Worm (Caenorhabditis elegans) whole organism, L1 larva: ENCODE measurements around the gene eif-2Bdelta.

Experiments used
- aha-1 ChIP-seq: fragments of 150-350 bp; optimal IDR thresholded peaks from 2 replicates; lab custom pipeline; 2014; ENCODE audit warnings: missing biosample characterization, missing genetic modification characterization
- blmp-1 ChIP-seq: fragments of 150-350 bp; optimal IDR thresholded peaks from 2 replicates; lab custom pipeline; 2014; ENCODE audit warnings: missing biosample characterization, missing genetic modification characterization
- ces-1 ChIP-seq: fragments of 150-350 bp; optimal IDR thresholded peaks from 2 replicates; lab custom pipeline; 2014; ENCODE audit warnings: missing biosample characterization, missing genetic modification reagents, missing genetic modification characterization
- dsc-1 ChIP-seq: sonication (generic microtip); optimal IDR thresholded peaks from 2 replicates; lab custom pipeline; 2016; ENCODE audit warnings: mild to moderate bottlenecking, missing genetic modification characterization, missing compliant biosample characterization
- efl-1 ChIP-seq, 4 experiments: fragments of 150-350 bp; optimal IDR thresholded peaks in 3 of 4; peaks in 1 of 4; 1 replicate in 1 of 4; 2 replicates in 3 of 4; lab custom pipeline; 2014; ENCODE audit warnings: missing biosample characterization in 2 of 4, missing genetic modification characterization in 2 of 4, missing genetic modification reagents in 2 of 4
- egl-27 ChIP-seq, 2 experiments: fragments of 150-350 bp in 1 of 2; sonication (generic microtip); optimal IDR thresholded peaks; 3 replicates each; lab custom pipeline; 2017 to 2018; ENCODE audit warnings: missing biosample characterization in 2 of 2, missing genetic modification characterization in 2 of 2, missing genetic modification reagents in 2 of 2
- elt-2 ChIP-seq: sonication (generic microtip); optimal IDR thresholded peaks from 2 replicates; lab custom pipeline; 2016; ENCODE audit warnings: missing genetic modification characterization, mild to moderate bottlenecking, inconsistent platforms, missing compliant biosample characterization, missing genetic modification reagents
- elt-3 ChIP-seq, 6 experiments: fragments of 150-350 bp in 1 of 6; sonication (generic microtip); optimal IDR thresholded peaks; 2 replicates each; lab custom pipeline; 2017 to 2018; ENCODE audit warnings: missing biosample characterization in 6 of 6, missing genetic modification characterization in 6 of 6, inconsistent platforms in 1 of 6
- fkh-10 ChIP-seq: sonication (generic microtip); optimal IDR thresholded peaks from 2 replicates; lab custom pipeline; 2017; ENCODE audit warnings: missing biosample characterization, missing genetic modification reagents, missing genetic modification characterization
- fkh-4 ChIP-seq: sonication (generic microtip); optimal IDR thresholded peaks from 2 replicates; lab custom pipeline; 2016; ENCODE audit warnings: missing compliant biosample characterization, missing genetic modification characterization, borderline replicate concordance
- fkh-8 ChIP-seq: sonication (generic microtip); optimal IDR thresholded peaks from 2 replicates; lab custom pipeline; 2016; ENCODE audit warnings: mild to moderate bottlenecking, missing genetic modification characterization, missing compliant biosample characterization
- fos-1 ChIP-seq: fragments of 150-350 bp; optimal IDR thresholded peaks from 2 replicates; lab custom pipeline; 2014; ENCODE audit warnings: missing biosample characterization, missing genetic modification characterization
- hlh-17 ChIP-seq: fragments of 200-800 bp; sonication (Bioruptor generic); optimal IDR thresholded peaks from 2 replicates; lab custom pipeline; 2018; ENCODE audit warnings: missing genetic modification characterization, mild to moderate bottlenecking, missing compliant biosample characterization, moderate library complexity, borderline replicate concordance
- hpl-2 ChIP-seq: fragments of 150-350 bp; optimal IDR thresholded peaks from 2 replicates; lab custom pipeline; 2014; ENCODE audit warnings: missing biosample characterization, missing genetic modification reagents, missing genetic modification characterization
- isw-1 ChIP-seq: fragments of 200-800 bp; sonication (Bioruptor generic); IDR thresholded peaks from 2 replicates; pipeline ENCODE4 v1.3.6; 2022; ENCODE audit warnings: missing genetic modification characterization, missing compliant biosample characterization
- jun-1 ChIP-seq: fragments of 150-350 bp; optimal IDR thresholded peaks from 2 replicates; lab custom pipeline; 2014; ENCODE audit warnings: missing biosample characterization, missing genetic modification reagents, missing genetic modification characterization
- lin-14 ChIP-seq: fragments of 200-800 bp; sonication (Bioruptor generic); optimal IDR thresholded peaks from 2 replicates; lab custom pipeline; 2018; ENCODE audit warnings: mild to moderate bottlenecking, missing genetic modification characterization, moderate library complexity, missing compliant biosample characterization
- lin-35 ChIP-seq, 2 experiments: fragments of 150-350 bp; optimal IDR thresholded peaks; 2 replicates each; lab custom pipeline; 2014; ENCODE audit warnings: missing biosample characterization in 2 of 2, missing genetic modification characterization in 2 of 2, missing genetic modification reagents in 2 of 2
- lir-3 ChIP-seq: sonication (generic microtip); optimal IDR thresholded peaks from 2 replicates; lab custom pipeline; 2016; ENCODE audit warnings: mild to moderate bottlenecking, missing genetic modification characterization, moderate library complexity, missing compliant biosample characterization; ENCODE audit not compliant: poor library complexity
- mab-9 ChIP-seq: fragments of 200-800 bp; sonication (Bioruptor generic); IDR thresholded peaks from 2 replicates; pipeline ENCODE4 v1.3.6; 2022; ENCODE audit warnings: missing genetic modification reagents, missing genetic modification characterization, missing compliant biosample characterization
- nhr-19 ChIP-seq: fragments of 200-800 bp; sonication (Bioruptor generic); conservative IDR thresholded peaks from 2 replicates; pipeline ENCODE4 v1.3.6; 2022; ENCODE audit warnings: missing genetic modification characterization, missing compliant biosample characterization
- nhr-20 ChIP-seq: sonication (generic microtip); optimal IDR thresholded peaks from 2 replicates; lab custom pipeline; 2016; ENCODE audit warnings: mild to moderate bottlenecking, missing genetic modification characterization, missing compliant biosample characterization
- nhr-71 ChIP-seq: sonication (generic microtip); optimal IDR thresholded peaks from 2 replicates; lab custom pipeline; 2016; ENCODE audit warnings: mild to moderate bottlenecking, missing genetic modification characterization, moderate library complexity, missing compliant biosample characterization
- nhr-76 ChIP-seq: sonication (generic microtip); optimal IDR thresholded peaks from 2 replicates; lab custom pipeline; 2017; ENCODE audit warnings: missing biosample characterization, missing genetic modification characterization
- nhr-77 ChIP-seq: fragments of 150-350 bp; optimal IDR thresholded peaks from 2 replicates; lab custom pipeline; 2014; ENCODE audit warnings: missing biosample characterization, missing genetic modification characterization
- nhr-85 ChIP-seq: sonication (generic microtip); peaks from one replicate; lab custom pipeline; 2016; ENCODE audit warnings: missing genetic modification characterization, inconsistent platforms, missing compliant biosample characterization
- snpc-4 ChIP-seq: fragments of 150-350 bp; optimal IDR thresholded peaks from 2 replicates; lab custom pipeline; 2014; ENCODE audit warnings: missing biosample characterization, missing genetic modification characterization
- sox-4 ChIP-seq: sonication (generic microtip); optimal IDR thresholded peaks from 2 replicates; lab custom pipeline; 2016; ENCODE audit warnings: missing genetic modification characterization, missing compliant biosample characterization
- tlp-1 ChIP-seq: fragments of 150-350 bp; optimal IDR thresholded peaks from 2 replicates; lab custom pipeline; 2014; ENCODE audit warnings: missing biosample characterization, missing genetic modification characterization
- unc-62 ChIP-seq: fragments of 150-350 bp; optimal IDR thresholded peaks from 2 replicates; lab custom pipeline; 2014; ENCODE audit warnings: missing biosample characterization, missing genetic modification reagents, missing genetic modification characterization
- ztf-4 ChIP-seq: fragments of 150-350 bp; optimal IDR thresholded peaks from 2 replicates; lab custom pipeline; 2014; ENCODE audit warnings: missing biosample characterization, missing genetic modification characterization

eif-2Bdelta gene

DNA sequence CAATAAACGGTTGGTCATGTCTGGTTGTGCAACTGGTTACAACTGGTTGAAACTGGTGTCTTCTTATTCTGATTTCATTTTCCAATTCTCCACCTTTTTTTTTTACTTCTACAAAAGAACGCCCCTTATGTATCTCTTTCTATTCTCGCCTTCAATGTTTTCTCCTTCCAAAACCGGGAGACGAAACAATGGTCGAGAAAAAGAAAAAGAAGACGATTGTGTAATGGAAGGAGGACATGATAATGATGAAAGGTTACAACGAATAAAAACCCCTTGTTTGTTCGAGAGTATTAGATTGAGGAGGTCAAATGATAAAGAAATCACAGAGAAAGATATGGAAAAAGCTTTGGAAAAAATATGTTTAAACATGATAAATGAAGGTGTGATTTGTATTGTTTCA is 5.2 kb downstream of the eif-2Bdelta start, which contains the start of gene C50F4.8:
Gene C50F4.8 (minus strand): TSS at position 28 of the 400 bp plus-strand sequence.
- TF ChIP-seq blmp-1 (tag; lab: Kevin White, UChicago) (peak; percentile 89), sox-4 (tag; lab: Kevin White, UChicago) (no peak), lin-14 (GFP tag; lab: Kevin White, UChicago) (peak; percentile 2), nhr-85 (tag; lab: Kevin White, UChicago) (peak; percentile 67), elt-3 (tag; optimal IDR thresholded peaks at IDR 0.05; lab: Kevin White, UChicago) (peak in 1 of 6 experiments; percentile 49), nhr-19 (GFP tag; lab: Robert Waterston, UW) (no peak)

- TF ChIP-seq blmp-1 (tag; lab: Kevin White, UChicago) (no peak), efl-1 (optimal IDR thresholded peaks at IDR 0.05; lab: Kevin White, UChicago) (no peak), efl-1 (GFP tag; optimal IDR thresholded peaks at IDR 0.05 in 1 of 2; lab: Kevin White, UChicago) (peak in 1 of 2 experiments; percentile 52)
These were observed 8.1 kb downstream of the eif-2Bdelta start for ce11 chrV:9521697-9522096.

DNA sequence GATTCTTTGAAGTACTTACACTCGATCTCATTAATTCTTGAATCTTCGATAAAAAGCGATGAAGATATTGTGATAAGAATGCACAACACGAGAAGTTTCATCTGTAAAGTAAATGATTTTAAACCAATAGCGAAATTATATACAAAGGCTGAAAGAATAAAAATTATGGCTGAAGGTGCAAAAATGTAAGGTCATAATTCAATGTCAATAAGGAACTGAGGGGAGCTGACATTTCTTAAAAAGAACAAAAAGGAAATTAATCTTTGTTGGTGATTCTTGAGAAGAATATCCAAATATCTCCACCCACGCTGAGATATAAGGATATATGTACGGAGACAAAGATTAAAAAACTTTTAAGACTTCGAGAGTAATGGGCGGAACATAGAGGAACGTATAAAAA is 10.5 kb downstream of the eif-2Bdelta start, which contains the start of gene C50F4.9:
Gene C50F4.9 (minus strand): TSS at position 101 of the 400 bp plus-strand sequence.
- TF ChIP-seq sox-4 (tag; lab: Kevin White, UChicago) = no peak
- TF ChIP-seq unc-62 = no peak
- TF ChIP-seq lir-3 (tag; lab: Kevin White, UChicago) = no peak
- TF ChIP-seq fkh-4 = no peak
- TF ChIP-seq snpc-4 (tag; lab: Kevin White, UChicago) = no peak
- TF ChIP-seq hlh-17 = no peak
- no peak for TF ChIP-seq isw-1 (GFP tag; lab: Robert Waterston, UW)
- no peak for TF ChIP-seq ztf-4
- no peak for TF ChIP-seq fkh-8 (tag; lab: Kevin White, UChicago)
- TF ChIP-seq nhr-85 (tag; lab: Kevin White, UChicago) = no peak
- TF ChIP-seq aha-1 (tag; lab: Kevin White, UChicago) = no peak
- no peak for TF ChIP-seq mab-9 (GFP tag; lab: Robert Waterston, UW)
- no peak for TF ChIP-seq dsc-1 (tag; lab: Kevin White, UChicago)
- TF ChIP-seq elt-3 (tag; optimal IDR thresholded peaks at IDR 0.05; lab: Kevin White, UChicago) = no peak
- no peak for TF ChIP-seq hpl-2 (GFP tag; lab: Kevin White, UChicago)

ce11 chrV:9526470-9526869 is 12.8 kb downstream of the eif-2Bdelta start, which contains the start of gene C50F4.1:
C50F4.1 (plus strand) TSS chrV:9526793.
- TF ChIP-seq nhr-76 (tag; lab: Kevin White, UChicago) (no peak), elt-2 (peak; percentile 77), fkh-10 (GFP tag; lab: Kevin White, UChicago) (no peak), efl-1 (optimal IDR thresholded peaks at IDR 0.05; lab: Kevin White, UChicago) (no peak), efl-1 (GFP tag; optimal IDR thresholded peaks at IDR 0.05 in 1 of 2; lab: Kevin White, UChicago) (peak in 1 of 2 experiments; percentile 41), lin-35 (GFP tag; optimal IDR thresholded peaks at IDR 0.05; lab: Kevin White, UChicago) (peak in 1 of 2 experiments; percentile 7), fos-1 (tag; lab: Kevin White, UChicago) (no peak), nhr-19 (GFP tag; lab: Robert Waterston, UW) (no peak), nhr-20 (peak; percentile 11)

- TF ChIP-seq egl-27 (tag; optimal IDR thresholded peaks at IDR 0.05; lab: Kevin White, UChicago) = no peak
- TF ChIP-seq jun-1 = no peak
- no peak for TF ChIP-seq unc-62
- TF ChIP-seq tlp-1 (tag; lab: Kevin White, UChicago) = no peak
- no peak for TF ChIP-seq nhr-20
- no peak for TF ChIP-seq lin-14 (GFP tag; lab: Kevin White, UChicago)
- no peak for TF ChIP-seq nhr-85 (tag; lab: Kevin White, UChicago)
- TF ChIP-seq nhr-77 (tag; lab: Kevin White, UChicago) = no peak
- no peak for TF ChIP-seq nhr-71
- TF ChIP-seq ces-1 = no peak
- TF ChIP-seq, all 84 proteins: peak for 0
These were observed 13.7 kb downstream of the eif-2Bdelta start for ce11 chrV:9527337-9527736.
